Fruit fly (Drosophila melanogaster) whole organism, prepupa: ENCODE data around the gene Abl.

ENCODE experiments used
- Blimp-1 ChIP-seq: fragments of 200-800 bp; sonication (Bioruptor generic); optimal IDR thresholded peaks from 3 replicates; lab custom pipeline; 2017; ENCODE audit warnings: missing biosample characterization, missing genetic modification characterization, mild to moderate bottlenecking, moderate library complexity, missing genetic modification reagents
- CG3032 ChIP-seq: fragments of 200-800 bp; optimal IDR thresholded peaks from 2 replicates; lab custom pipeline; 2019; ENCODE audit warnings: missing biosample characterization, mild to moderate bottlenecking, missing genetic modification characterization, moderate library complexity
- CG8632 ChIP-seq: fragments of 200-800 bp; sonication (Bioruptor generic); optimal IDR thresholded peaks from 3 replicates; lab custom pipeline; 2016; ENCODE audit warnings: missing biosample characterization, missing genetic modification characterization
- Eip78C ChIP-seq: fragments of 200-800 bp; sonication (Bioruptor generic); peaks from one replicate; lab custom pipeline; 2016; ENCODE audit warnings: missing biosample characterization, missing genetic modification characterization
- Hr39 ChIP-seq: fragments of 200-800 bp; sonication (Bioruptor generic); optimal IDR thresholded peaks from 2 replicates; lab custom pipeline; 2016; ENCODE audit warnings: missing biosample characterization, missing genetic modification characterization
- Sox15 ChIP-seq: fragments of 200-800 bp; sonication (Bioruptor generic); optimal IDR thresholded peaks from 3 replicates; lab custom pipeline; 2016; ENCODE audit warnings: missing biosample characterization, missing genetic modification characterization
- net ChIP-seq: fragments of 200-800 bp; sonication (Bioruptor generic); optimal IDR thresholded peaks from 3 replicates; lab custom pipeline; 2016; ENCODE audit warnings: missing biosample characterization, missing genetic modification characterization
- salr ChIP-seq, 2 experiments: fragments of 200-800 bp; sonication (Bioruptor generic); optimal IDR thresholded peaks; 3 replicates each; lab custom pipeline; 2016 to 2018; ENCODE audit warnings: missing biosample characterization in 2 of 2, missing genetic modification characterization in 2 of 2, mild to moderate bottlenecking in 1 of 2

DNA sequence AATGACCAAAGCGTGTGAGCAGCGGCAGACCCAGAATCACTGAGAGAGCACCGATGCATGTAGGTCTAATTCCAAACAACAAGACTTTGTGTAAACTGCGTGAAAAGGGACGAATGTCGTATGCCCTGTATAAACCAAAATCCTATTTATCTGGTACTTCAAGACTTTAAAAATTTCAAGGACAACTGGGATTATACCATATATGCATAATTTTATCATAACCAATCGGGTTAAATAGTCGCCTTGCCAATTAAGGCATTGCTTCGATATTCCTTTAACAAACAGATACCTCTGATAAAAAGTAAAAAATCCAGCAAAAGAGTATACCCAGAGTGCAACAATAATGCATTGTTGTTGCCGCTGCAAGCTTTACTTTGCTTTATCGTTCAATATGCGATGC is 35.3 kb upstream of the Abl start:
- TF ChIP-seq Sox15 (GFP tag; lab: Kevin White, UChicago) (no peak), CG3032 (no peak), Eip78C (peak; percentile 35), CG8632 (no peak), Blimp-1 (GFP tag; lab: Kevin White, UChicago) (no peak), net (no peak), Hr39 (GFP tag; lab: Kevin White, UChicago) (no peak), salr (GFP tag; optimal IDR thresholded peaks at IDR 0.05; lab: Kevin White, UChicago) (no peak)
